Worm (Caenorhabditis elegans) whole organism, L1 larva: Measurements from ENCODE around the gene F58B4.2.

Experiments used
- nhr-28 ChIP-seq: fragments of 150-350 bp; optimal IDR thresholded peaks from 2 replicates; lab custom pipeline; 2014; ENCODE audit warnings: missing biosample characterization, missing genetic modification characterization
- snu-23 ChIP-seq: sonication (generic microtip); optimal IDR thresholded peaks from 2 replicates; lab custom pipeline; 2016; ENCODE audit warnings: missing genetic modification characterization, missing compliant biosample characterization

ce11 chrV:10954334-10954733, 36.1 kb upstream of the F58B4.2 start, which contains the start of gene clec-221:
- TF ChIP-seq nhr-28 (tag; lab: Kevin White, UChicago) (no peak), snu-23 (no peak)
